Worm (Caenorhabditis elegans) whole organism, L4/young adult: ENCODE data around the gene mthf-1.

Experiments
- W03F9.2 ChIP-seq: fragments of 150-350 bp; optimal IDR thresholded peaks from 2 replicates; lab custom pipeline; 2014; ENCODE audit warnings: missing biosample characterization, missing genetic modification characterization
- dao-5 ChIP-seq: sonication (generic microtip); optimal IDR thresholded peaks from 2 replicates; lab custom pipeline; 2016; ENCODE audit warnings: missing genotype, missing genetic modification characterization, moderate library complexity, missing compliant biosample characterization
- him-1 ChIP-seq: sonication (generic microtip); optimal IDR thresholded peaks from 2 replicates; lab custom pipeline; 2016; ENCODE audit warnings: missing genotype, missing genetic modification reagents, missing genetic modification characterization, missing compliant biosample characterization

The mthf-1 gene

ce11 chrII:7789605-7790004, 12.0 kb upstream of the mthf-1 start:
- no peak for TF ChIP-seq dao-5 (tag; lab: Kevin White, UChicago)
- TF ChIP-seq W03F9.2 (tag; lab: Kevin White, UChicago), result no peak
- TF ChIP-seq him-1, result no peak

ce11 chrII:7783467-7783959, 5.9 kb upstream of the mthf-1 start, which contains the start of gene skr-17:
Gene skr-17, plus strand, starts transcription at chrII:7783517.
- TF ChIP-seq him-1, result no peak
- no peak for TF ChIP-seq W03F9.2 (tag; lab: Kevin White, UChicago)
- TF ChIP-seq dao-5 (tag; lab: Kevin White, UChicago), result no peak

ce11 chrII:7781102-7781616, 3.5 kb upstream of the mthf-1 start, which contains the start of the genes snpc-1.1 and spdl-1:
Gene snpc-1.1, minus strand, starts transcription at chrII:7781301.
Gene spdl-1, plus strand, starts transcription at chrII:7781566.
- TF ChIP-seq W03F9.2 (tag; lab: Kevin White, UChicago), result no peak
- TF ChIP-seq him-1, result no peak
- TF ChIP-seq dao-5 (tag; lab: Kevin White, UChicago), result no peak

ce11 chrII:7778273-7778672, 650 bp upstream of the mthf-1 start:
- TF ChIP-seq him-1, result no peak
- TF ChIP-seq W03F9.2 (tag; lab: Kevin White, UChicago), result no peak
- TF ChIP-seq dao-5 (tag; lab: Kevin White, UChicago), result no peak

ce11 chrII:7776715-7777114, 908 bp downstream of the mthf-1 start:
- no peak for TF ChIP-seq W03F9.2 (tag; lab: Kevin White, UChicago)
- TF ChIP-seq him-1, result no peak
- TF ChIP-seq dao-5 (tag; lab: Kevin White, UChicago), result no peak

- no peak for TF ChIP-seq him-1
- no peak for TF ChIP-seq W03F9.2 (tag; lab: Kevin White, UChicago)
- TF ChIP-seq dao-5 (tag; lab: Kevin White, UChicago), result no peak
Measured at ce11 chrII:7776232-7776631, 1.4 kb downstream of the mthf-1 start.

ce11 chrII:7773427-7773993, 4.1 kb downstream of the mthf-1 start:
- no peak for TF ChIP-seq dao-5 (tag; lab: Kevin White, UChicago)
- TF ChIP-seq W03F9.2 (tag; lab: Kevin White, UChicago), result no peak
- TF ChIP-seq him-1, result no peak

- no peak for TF ChIP-seq W03F9.2 (tag; lab: Kevin White, UChicago)
- TF ChIP-seq dao-5 (tag; lab: Kevin White, UChicago), result no peak
- TF ChIP-seq him-1, result no peak
Measured at ce11 chrII:7772411-7772810, 5.2 kb downstream of the mthf-1 start, which contains the start of gene C06A8.6. Gene C06A8.6, plus strand, starts transcription at chrII:7772499.

- TF ChIP-seq dao-5 (tag; lab: Kevin White, UChicago), result no peak
- TF ChIP-seq him-1, result no peak
Measured at ce11 chrII:7771917-7772316, 5.7 kb downstream of the mthf-1 start, which contains the start of gene C06A8.8. Gene C06A8.8, minus strand, starts transcription at chrII:7772017.

ce11 chrII:7770253-7770652, 7.4 kb downstream of the mthf-1 start:
- TF ChIP-seq him-1 (no peak), W03F9.2 (tag; lab: Kevin White, UChicago) (no peak), dao-5 (tag; lab: Kevin White, UChicago) (no peak)

ce11 chrII:7769254-7769653, 8.4 kb downstream of the mthf-1 start:
- TF ChIP-seq W03F9.2 (tag; lab: Kevin White, UChicago) (no peak), dao-5 (tag; lab: Kevin White, UChicago) (no peak), him-1 (no peak)

ce11 chrII:7765456-7765855, 12.2 kb downstream of the mthf-1 start, which contains the start of gene srh-39:
Gene srh-39, minus strand, starts transcription at chrII:7765556.
- no peak for TF ChIP-seq him-1

ce11 chrII:7763569-7763968, 14.1 kb downstream of the mthf-1 start, which contains the start of gene B0228.9:
Gene B0228.9, minus strand, starts transcription at chrII:7763669.
- TF ChIP-seq W03F9.2 (tag; lab: Kevin White, UChicago) (no peak), dao-5 (tag; lab: Kevin White, UChicago) (no peak), him-1 (no peak)

ce11 chrII:7761440-7761839, 16.2 kb downstream of the mthf-1 start, which contains the start of gene B0228.8:
Gene B0228.8, minus strand, starts transcription at chrII:7761540.
- TF ChIP-seq him-1, result no peak
- no peak for TF ChIP-seq dao-5 (tag; lab: Kevin White, UChicago)
- no peak for TF ChIP-seq W03F9.2 (tag; lab: Kevin White, UChicago)
